Worm (Caenorhabditis elegans): Measurements from ENCODE around the gene srx-6.

ce11 chrV:7288699-7289098, 24.4 kb downstream of the srx-6 start, which contains the start of gene C13A2.1:
- TF ChIP-seq skn-1 (tag; optimal IDR thresholded peaks at IDR 0.05), result no peak
- no peak for TF ChIP-seq R02D3.7 (tag; optimal IDR thresholded peaks at IDR 0.05)
- TF ChIP-seq ceh-82 (tag; optimal IDR thresholded peaks at IDR 0.05), result no peak
- no peak for TF ChIP-seq unc-62 (GFP tag; optimal IDR thresholded peaks at IDR 0.05)
- no peak for TF ChIP-seq ama-1 (optimal IDR thresholded peaks at IDR 0.05)
- TF ChIP-seq daf-12 (tag; optimal IDR thresholded peaks at IDR 0.05), result no peak
- TF ChIP-seq nhr-12 (tag; optimal IDR thresholded peaks at IDR 0.05), result no peak
- no peak for TF ChIP-seq jun-1 (tag; optimal IDR thresholded peaks at IDR 0.05)
- TF ChIP-seq ztf-11 (tag; optimal IDR thresholded peaks at IDR 0.05), result no peak
- TF ChIP-seq fkh-10 (GFP tag; optimal IDR thresholded peaks at IDR 0.05), result no peak
- no peak for TF ChIP-seq fos-1 (tag; optimal IDR thresholded peaks at IDR 0.05)
- no peak for TF ChIP-seq snpc-4 (tag; optimal IDR thresholded peaks at IDR 0.05)
- no peak for TF ChIP-seq nhr-28 (tag; optimal IDR thresholded peaks at IDR 0.05)
- TF ChIP-seq ceh-28 (tag; optimal IDR thresholded peaks at IDR 0.05), result no peak

Measured in whole organism, L3 larva.